Fruit fly (Drosophila melanogaster): Measurements from ENCODE around the gene CG14712.

Gene CG14712

dm6 chr3R:11656614-11657216 is 28.2 kb downstream of the CG14712 start (continued):
- TF ChIP-seq CG9817 (tag; optimal IDR thresholded peaks at IDR 0.05) (peak; percentile 94), ato (GFP tag; IDR thresholded peaks at IDR 0.05; ENCODE audit: partially characterized antibody) (no peak), dm (GFP tag; optimal IDR thresholded peaks at IDR 0.05) (peak; percentile 87), CG8944 (GFP tag; optimal IDR thresholded peaks at IDR 0.05) (peak; percentile 93), Dp (GFP tag; optimal IDR thresholded peaks at IDR 0.05) (peak; percentile 6), tin (GFP tag; optimal IDR thresholded peaks at IDR 0.05) (peak; percentile 95), CG2120 (GFP tag; optimal IDR thresholded peaks at IDR 0.05) (peak; percentile 98), PHDP (tag; optimal IDR thresholded peaks at IDR 0.05) (peak; percentile 97), danr (GFP tag; IDR thresholded peaks at IDR 0.05) (peak; percentile 92), Oli (tag; optimal IDR thresholded peaks at IDR 0.05) (peak; percentile 96), otp (GFP tag; IDR thresholded peaks at IDR 0.05) (peak; percentile 95), HLH54F (GFP tag; optimal IDR thresholded peaks at IDR 0.05) (peak; percentile 96), CG4424 (GFP tag; optimal IDR thresholded peaks at IDR 0.05) (peak; percentile 96), Optix (GFP tag; IDR thresholded peaks at IDR 0.05) (peak; percentile 96), Stat92E (GFP tag; optimal IDR thresholded peaks at IDR 0.05) (peak in 1 of 3 experiments; percentile 71), shn (GFP tag; optimal IDR thresholded peaks at IDR 0.05) (peak; percentile 89), lola (GFP tag; optimal IDR thresholded peaks at IDR 0.05) (peak in 1 of 3 experiments; percentile 92), fru (optimal IDR thresholded peaks at IDR 0.05) (no peak), CG4282 (GFP tag; optimal IDR thresholded peaks at IDR 0.05) (peak; percentile 87), HLHmδ (GFP tag; optimal IDR thresholded peaks at IDR 0.05) (no peak), croc (GFP tag; conservative IDR thresholded peaks at IDR 0.05) (peak; percentile 91), CG30403 (GFP tag; optimal IDR thresholded peaks at IDR 0.05) (peak; percentile 97), grau (tag; optimal IDR thresholded peaks at IDR 0.05) (peak; percentile 96), knrl (GFP tag; IDR thresholded peaks at IDR 0.05; ENCODE audit: partially characterized antibody) (no peak), CG2889 (GFP tag; IDR thresholded peaks at IDR 0.05) (peak; percentile 96), emc (GFP tag; optimal IDR thresholded peaks at IDR 0.05) (peak; percentile 87), CG4707 (GFP tag; optimal IDR thresholded peaks at IDR 0.05) (peak; percentile 93), zfh1 (GFP tag; IDR thresholded peaks at IDR 0.05) (peak; percentile 97), cg (GFP tag; optimal IDR thresholded peaks at IDR 0.05) (no peak), ind (GFP tag; optimal IDR thresholded peaks at IDR 0.05) (peak; percentile 96), fd96Cb (tag; optimal IDR thresholded peaks at IDR 0.05) (peak; percentile 95), gt (GFP tag; IDR thresholded peaks at IDR 0.05) (peak; percentile 87), CG17385 (GFP tag; optimal IDR thresholded peaks at IDR 0.05) (peak; percentile 94), kay (GFP tag; optimal IDR thresholded peaks at IDR 0.05) (peak; percentile 87), CG11398 (GFP tag; optimal IDR thresholded peaks at IDR 0.05) (peak; percentile 83), slbo (GFP tag; IDR thresholded peaks at IDR 0.05) (peak; percentile 98), Dip3 (GFP tag; optimal IDR thresholded peaks at IDR 0.05) (peak; percentile 96), aop (GFP tag; IDR thresholded peaks at IDR 0.05) (peak; percentile 83), rib (GFP tag; IDR thresholded peaks at IDR 0.05) (peak; percentile 97), HmgZ (tag; optimal IDR thresholded peaks at IDR 0.05) (peak; percentile 96), kah (GFP tag; optimal IDR thresholded peaks at IDR 0.05) (peak; percentile 86), CG11560 (tag; IDR thresholded peaks at IDR 0.05) (peak; percentile 85), E2f2 (GFP tag; IDR thresholded peaks at IDR 0.05) (peak; percentile 83), CG12659 (GFP tag; optimal IDR thresholded peaks at IDR 0.05) (peak; percentile 98), pan (optimal IDR thresholded peaks at IDR 0.05) (no peak), pan (GFP tag; optimal IDR thresholded peaks at IDR 0.05 in 1 of 2, IDR thresholded peaks at IDR 0.05 in 1 of 2) (peak in 1 of 2 experiments; percentile 98), HLH3B (GFP tag; IDR thresholded peaks at IDR 0.05) (peak; percentile 96), CG16779 (GFP tag; IDR thresholded peaks at IDR 0.05) (peak; percentile 95), Gug (GFP tag; IDR thresholded peaks at IDR 0.05) (peak; percentile 94), CG9215 (GFP tag; IDR thresholded peaks at IDR 0.05) (peak; percentile 93), CG17802 (tag; optimal IDR thresholded peaks at IDR 0.05) (peak; percentile 86)

Data from whole organism, embryonic.